Fruit fly (Drosophila melanogaster): ENCODE measurements around the gene CG43050.

The CG43050 gene

dm6 chr2L:13073797-13074196, 45.3 kb upstream of the CG43050 start (continued):
- TF ChIP-seq CG1529 (GFP tag; optimal IDR thresholded peaks at IDR 0.05) (peak; percentile 40), D (optimal IDR thresholded peaks at IDR 0.05) (no peak), D (GFP tag; optimal IDR thresholded peaks at IDR 0.05) (peak; percentile 65), CG15514 (GFP tag; optimal IDR thresholded peaks at IDR 0.05) (peak; percentile 3), Dbx (GFP tag; IDR thresholded peaks at IDR 0.05) (0 out of 3 replicates have a peak, but pooled peaks have one; percentile 44), CG2116 (GFP tag; optimal IDR thresholded peaks at IDR 0.05) (no peak), da (GFP tag; optimal IDR thresholded peaks at IDR 0.05) (no peak), otp (GFP tag; IDR thresholded peaks at IDR 0.05) (peak; percentile 66; the same call in 1 of the 3 replicates), CG10274 (GFP tag; optimal IDR thresholded peaks at IDR 0.05) (no peak), CG6765 (GFP tag; optimal IDR thresholded peaks at IDR 0.05) (no peak), Mrtf (GFP tag; IDR thresholded peaks at IDR 0.05) (peak; percentile 66; the same call in 2 of the 3 replicates), Deaf1 (tag; optimal IDR thresholded peaks at IDR 0.05) (no peak), Doc3 (GFP tag; IDR thresholded peaks at IDR 0.05; ENCODE audit: partially characterized antibody) (no peak), Hey (tag; optimal IDR thresholded peaks at IDR 0.05) (no peak), CG7839 (tag; optimal IDR thresholded peaks at IDR 0.05) (peak; percentile 61), en (GFP tag; optimal IDR thresholded peaks at IDR 0.05) (no peak), wek (GFP tag; optimal IDR thresholded peaks at IDR 0.05) (no peak), phol (tag; optimal IDR thresholded peaks at IDR 0.05) (peak; percentile 57), HLH3B (GFP tag; IDR thresholded peaks at IDR 0.05) (peak; percentile 79), PHDP (tag; optimal IDR thresholded peaks at IDR 0.05) (peak; percentile 47), zfh2 (GFP tag; optimal IDR thresholded peaks at IDR 0.05) (no peak), dmrt11E (tag; optimal IDR thresholded peaks at IDR 0.05) (peak; percentile 56), ERR (GFP tag; optimal IDR thresholded peaks at IDR 0.05) (peak; percentile 11), bowl (GFP tag; IDR thresholded peaks at IDR 0.05) (no peak), mld (GFP tag; IDR thresholded peaks at IDR 0.05; ENCODE audit: partially characterized antibody) (no peak), Ravus (GFP tag; IDR thresholded peaks at IDR 0.05) (no peak), ham (GFP tag; IDR thresholded peaks at IDR 0.05) (no peak), Max (GFP tag; optimal IDR thresholded peaks at IDR 0.05) (peak; percentile 5), CG34422 (GFP tag; IDR thresholded peaks at IDR 0.05) (0 out of 3 replicates have a peak, but pooled peaks have one; percentile 45), CG13894 (tag; optimal IDR thresholded peaks at IDR 0.05) (no peak), E2f2 (GFP tag; IDR thresholded peaks at IDR 0.05) (peak; percentile 46; the same call in 1 of the 2 replicates), CG33213 (GFP tag; optimal IDR thresholded peaks at IDR 0.05) (peak; percentile 11), CG4617 (GFP tag; optimal IDR thresholded peaks at IDR 0.05; ENCODE audit: borderline replicate concordance) (no peak), bcd (GFP tag; optimal IDR thresholded peaks at IDR 0.05) (peak; percentile 35), lbe (GFP tag; optimal IDR thresholded peaks at IDR 0.05) (no peak), CG5953 (GFP tag; IDR thresholded peaks at IDR 0.05) (peak; percentile 68; the same call in 1 of the 2 replicates), stc (GFP tag; IDR thresholded peaks at IDR 0.05) (peak; percentile 80), CG10209 (GFP tag; optimal IDR thresholded peaks at IDR 0.05) (peak; percentile 56), CG3163 (GFP tag; optimal IDR thresholded peaks at IDR 0.05) (no peak), unc-4 (GFP tag; IDR thresholded peaks at IDR 0.05; ENCODE audit: partially characterized antibody) (no peak), Hmr (GFP tag; optimal IDR thresholded peaks at IDR 0.05) (peak; percentile 15), usp (GFP tag; optimal IDR thresholded peaks at IDR 0.05) (no peak), CG32767 (GFP tag; IDR thresholded peaks at IDR 0.05) (peak; percentile 38; the same call in 1 of the 2 replicates), Dek (tag; optimal IDR thresholded peaks at IDR 0.05) (peak; percentile 20), az2 (GFP tag; optimal IDR thresholded peaks at IDR 0.05) (peak; percentile 60), CG7556 (GFP tag; optimal IDR thresholded peaks at IDR 0.05) (peak; percentile 56), CG3838 (GFP tag; optimal IDR thresholded peaks at IDR 0.05) (no peak), wor (GFP tag; IDR thresholded peaks at IDR 0.05) (peak; percentile 70), Nf-YC (tag; optimal IDR thresholded peaks at IDR 0.05) (no peak), CG17829 (tag; optimal IDR thresholded peaks at IDR 0.05) (no peak), CrebB (tag; optimal IDR thresholded peaks at IDR 0.05) (no peak)

Data from whole organism, embryonic.